Worm (Caenorhabditis elegans): ENCODE results near the gene srw-35.

ce11 chrV:16447735-16448134 lies 24.6 kb upstream of the srw-35 start, which contains the start of gene T08G3.13:
- TF ChIP-seq cebp-1 (GFP tag; IDR thresholded peaks at IDR 0.05): no peak
- no peak for TF ChIP-seq cebp-1 (tag; optimal IDR thresholded peaks at IDR 0.05)
- no peak for TF ChIP-seq nfya-1 (tag; optimal IDR thresholded peaks at IDR 0.05; ENCODE audit: borderline replicate concordance, insufficient read depth)
- TF ChIP-seq aptf-2 (GFP tag; conservative IDR thresholded peaks at IDR 0.05): no peak
- TF ChIP-seq nhr-179 (tag; optimal IDR thresholded peaks at IDR 0.05): no peak
- TF ChIP-seq rec-8 (tag; optimal IDR thresholded peaks at IDR 0.05): no peak
- no peak for TF ChIP-seq nfya-2 (GFP tag; IDR thresholded peaks at IDR 0.05)
- no peak for TF ChIP-seq Y56A3A.18 (GFP tag; IDR thresholded peaks at IDR 0.05)
- TF ChIP-seq bed-2 (GFP tag; IDR thresholded peaks at IDR 0.05): no peak
- TF ChIP-seq cebp-2 (GFP tag; IDR thresholded peaks at IDR 0.05): no peak
- TF ChIP-seq ztf-26 (tag; optimal IDR thresholded peaks at IDR 0.05): no peak
- TF ChIP-seq xnd-1 (tag; optimal IDR thresholded peaks at IDR 0.05): no peak

All from whole organism, young adult.